Worm (Caenorhabditis elegans) whole organism, late embryonic: ENCODE data around the gene cyp-34A1.

ENCODE experiments used
- T23F11.4 ChIP-seq: fragments of 200-800 bp; sonication (Bioruptor generic); optimal IDR thresholded peaks from 2 replicates; lab custom pipeline; 2018; ENCODE audit warnings: mild to moderate bottlenecking, missing genetic modification characterization, missing compliant biosample characterization
- Y22D7AL.16 ChIP-seq: sonication (generic microtip); optimal IDR thresholded peaks from 2 replicates; lab custom pipeline; 2016; ENCODE audit warnings: missing genetic modification characterization, missing compliant biosample characterization
- ama-1 ChIP-seq: fragments of 150-350 bp; optimal IDR thresholded peaks from 2 replicates; lab custom pipeline; 2014
- ceh-18 ChIP-seq: sonication (generic microtip); optimal IDR thresholded peaks from 2 replicates; lab custom pipeline; 2016; ENCODE audit warnings: missing genetic modification characterization, missing compliant biosample characterization
- ceh-22 ChIP-seq: sonication (generic microtip); optimal IDR thresholded peaks from 2 replicates; lab custom pipeline; 2017; ENCODE audit warnings: missing biosample characterization, missing genetic modification characterization
- ceh-30 ChIP-seq: fragments of 150-350 bp; optimal IDR thresholded peaks from 2 replicates; lab custom pipeline; 2014; ENCODE audit warnings: missing biosample characterization, missing genetic modification characterization
- dve-1 ChIP-seq: sonication (generic microtip); optimal IDR thresholded peaks from 2 replicates; lab custom pipeline; 2017; ENCODE audit warnings: antibody characterized with exemption, mild to moderate bottlenecking, missing genetic modification characterization, missing compliant biosample characterization
- elt-2 ChIP-seq: sonication (generic microtip); optimal IDR thresholded peaks from 2 replicates; lab custom pipeline; 2016; ENCODE audit warnings: missing genetic modification reagents, missing genetic modification characterization, missing compliant biosample characterization
- fax-1 ChIP-seq: sonication (generic microtip); optimal IDR thresholded peaks from 2 replicates; lab custom pipeline; 2016; ENCODE audit warnings: missing genotype, missing genetic modification characterization, missing compliant biosample characterization
- odd-2 ChIP-seq: sonication (generic microtip); optimal IDR thresholded peaks from 2 replicates; lab custom pipeline; 2017; ENCODE audit warnings: antibody characterized with exemption, mild to moderate bottlenecking, missing genetic modification characterization, missing compliant biosample characterization
- pqm-1 ChIP-seq: sonication (generic microtip); optimal IDR thresholded peaks from 2 replicates; lab custom pipeline; 2016; ENCODE audit warnings: missing genetic modification characterization, missing compliant biosample characterization
- sox-4 ChIP-seq: sonication (generic microtip); optimal IDR thresholded peaks from 2 replicates; lab custom pipeline; 2017; ENCODE audit warnings: mild to moderate bottlenecking, missing genetic modification characterization, inconsistent platforms, missing compliant biosample characterization

DNA sequence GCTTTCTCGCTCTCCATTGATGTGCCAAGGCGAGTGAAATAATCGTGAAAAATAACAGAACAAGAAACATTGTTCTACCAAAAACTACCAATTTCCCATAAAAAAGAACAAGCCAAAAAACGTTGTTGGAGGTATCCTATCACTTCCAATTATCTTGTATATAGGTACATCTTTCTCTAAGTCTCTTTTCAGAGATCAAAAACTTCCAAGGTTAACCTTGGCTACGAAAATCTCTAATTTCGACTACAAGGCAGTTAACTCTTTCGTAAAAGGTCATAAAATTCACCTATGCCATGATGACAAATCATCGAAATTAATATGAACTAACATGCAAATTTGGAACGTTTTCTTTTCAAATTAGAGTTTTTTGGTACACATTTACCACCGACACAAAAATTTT, at the start of gene cyp-34A1:
- no peak for TF ChIP-seq pqm-1
- TF ChIP-seq ama-1 (lab: Kevin White, UChicago): no peak
- no peak for TF ChIP-seq elt-2 (tag; lab: Kevin White, UChicago)
- TF ChIP-seq ceh-30: no peak
- no peak for TF ChIP-seq ceh-22 (tag; lab: Kevin White, UChicago)
- no peak for TF ChIP-seq dve-1
- no peak for TF ChIP-seq ceh-18 (tag; lab: Kevin White, UChicago)
- TF ChIP-seq odd-2 (tag; lab: Kevin White, UChicago): no peak
- no peak for TF ChIP-seq fax-1 (tag; lab: Kevin White, UChicago)
- no peak for TF ChIP-seq T23F11.4
- TF ChIP-seq Y22D7AL.16 (tag; lab: Kevin White, UChicago): no peak
- no peak for TF ChIP-seq sox-4 (tag; lab: Kevin White, UChicago)
